Worm (Caenorhabditis elegans): ENCODE results near the gene rig-6.

Gene rig-6

DNA sequence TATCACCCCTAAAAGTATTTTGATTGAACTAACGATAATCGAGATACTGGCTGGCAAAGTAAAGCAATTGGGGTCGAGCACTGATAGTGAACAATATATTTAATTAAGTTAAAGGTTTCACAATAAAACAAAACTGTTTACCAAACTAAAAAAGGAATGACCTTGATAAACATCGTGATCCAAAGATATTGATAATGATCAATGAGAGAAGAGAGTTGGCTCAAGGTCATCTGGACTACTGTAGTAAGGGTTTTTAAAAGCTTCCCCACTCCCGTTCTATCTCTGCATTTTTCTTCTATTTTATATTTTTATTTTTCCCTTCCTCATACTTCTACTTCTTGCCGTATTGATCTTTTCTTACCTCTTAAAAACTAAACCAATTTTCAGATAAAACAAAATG, 62.3 kb downstream of the rig-6 start, which contains the start of gene F41C3.2:
Gene F41C3.2, plus strand, starts transcription at position 388 of the 400 bp plus-strand sequence.
- no peak for TF ChIP-seq T22C8.4 (GFP tag; IDR thresholded peaks at IDR 0.05)
- TF ChIP-seq cog-1 (tag; optimal IDR thresholded peaks at IDR 0.05) = no peak
- TF ChIP-seq ztf-23 (GFP tag; IDR thresholded peaks at IDR 0.05) = no peak
- no peak for TF ChIP-seq tab-1 (GFP tag; IDR thresholded peaks at IDR 0.05)
- no peak for TF ChIP-seq flt-1 (GFP tag; IDR thresholded peaks at IDR 0.05)
- TF ChIP-seq ztf-29 (GFP tag; IDR thresholded peaks at IDR 0.05) = no peak
- no peak for TF ChIP-seq klf-2 (GFP tag; conservative IDR thresholded peaks at IDR 0.05)
- TF ChIP-seq med-1 (GFP tag; optimal IDR thresholded peaks at IDR 0.05; ENCODE audit: insufficient read depth) = no peak
- no peak for TF ChIP-seq ref-1 (GFP tag; conservative IDR thresholded peaks at IDR 0.05)

ce11 chrII:4748374-4748773, 63.5 kb downstream of the rig-6 start:
- TF ChIP-seq flt-1 (GFP tag; IDR thresholded peaks at IDR 0.05) = no peak
- TF ChIP-seq ztf-23 (GFP tag; IDR thresholded peaks at IDR 0.05) = no peak
- no peak for TF ChIP-seq med-1 (GFP tag; optimal IDR thresholded peaks at IDR 0.05; ENCODE audit: insufficient read depth)
- TF ChIP-seq cog-1 (tag; optimal IDR thresholded peaks at IDR 0.05) = no peak
- TF ChIP-seq ref-1 (GFP tag; conservative IDR thresholded peaks at IDR 0.05) = no peak
- no peak for TF ChIP-seq tab-1 (GFP tag; IDR thresholded peaks at IDR 0.05)
- TF ChIP-seq klf-2 (GFP tag; conservative IDR thresholded peaks at IDR 0.05) = no peak
- no peak for TF ChIP-seq T22C8.4 (GFP tag; IDR thresholded peaks at IDR 0.05)
- no peak for TF ChIP-seq ztf-29 (GFP tag; IDR thresholded peaks at IDR 0.05)

Data from whole organism, midembryonic.